Worm (Caenorhabditis elegans) whole organism, young adult: ENCODE measurements around the gene C25F9.12.

ENCODE experiments used
- F23B12.7 ChIP-seq: sonication (generic microtip); optimal IDR thresholded peaks from 2 replicates; lab custom pipeline; 2017; ENCODE audit warnings: missing genetic modification characterization, mild to moderate bottlenecking, missing compliant biosample characterization, antibody characterized with exemption, moderate library complexity; ENCODE audit not compliant: insufficient read depth
- ZK185.1 ChIP-seq: sonication (generic microtip); optimal IDR thresholded peaks from 2 replicates; lab custom pipeline; 2016; ENCODE audit warnings: mild to moderate bottlenecking, missing genetic modification characterization, missing compliant biosample characterization; ENCODE audit not compliant: poor library complexity, severe bottlenecking
- cebp-2 ChIP-seq: fragments of 200-800 bp; sonication (Bioruptor generic); IDR thresholded peaks from 2 replicates; pipeline ENCODE4 v1.3.6; 2022; ENCODE audit warnings: missing genetic modification characterization, missing compliant biosample characterization
- ets-4 ChIP-seq: fragments of 200-800 bp; sonication (Bioruptor generic); optimal IDR thresholded peaks from 2 replicates; lab custom pipeline; 2018; ENCODE audit warnings: mild to moderate bottlenecking, missing genetic modification characterization, missing compliant biosample characterization
- nfya-1 ChIP-seq: sonication (generic microtip); optimal IDR thresholded peaks from 2 replicates; lab custom pipeline; 2017; ENCODE audit warnings: antibody characterized with exemption, missing compliant biosample characterization, missing genetic modification characterization, borderline replicate concordance; ENCODE audit not compliant: insufficient read depth
- snpc-4 ChIP-seq, 5 experiments: fragments of 150-350 bp in 1 of 5; sonication (generic microtip) in 4 of 5; optimal IDR thresholded peaks; 2 replicates each; lab custom pipeline; 2014 to 2018; ENCODE audit warnings: missing genetic modification characterization in 5 of 5, missing biosample characterization in 3 of 5, antibody characterized with exemption in 2 of 5, mild to moderate bottlenecking in 2 of 5, missing compliant biosample characterization in 2 of 5, missing genotype in 2 of 5, moderate library complexity in 2 of 5, missing genetic modification reagents in 1 of 5

DNA sequence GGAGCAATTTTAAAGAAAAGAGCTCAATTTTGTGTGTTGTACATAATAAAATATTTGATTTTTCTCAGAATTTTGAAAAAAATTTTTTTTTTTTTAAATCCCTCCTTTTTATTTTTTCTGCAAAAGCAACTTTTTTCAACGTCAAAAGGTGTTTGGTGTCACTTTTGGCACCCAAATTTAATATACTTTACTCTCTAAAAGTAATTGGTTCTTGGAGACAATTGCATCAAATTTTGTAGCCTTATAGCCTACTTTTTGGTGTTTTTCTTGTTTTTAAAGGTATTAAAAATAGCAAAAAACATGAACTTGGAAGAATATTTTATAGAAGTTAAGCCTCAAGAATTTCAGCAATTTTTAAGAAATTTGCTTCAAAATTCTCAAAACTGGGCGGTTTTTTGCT, 21.8 kb downstream of the C25F9.12 start, which contains the start of gene srw-84:
- TF ChIP-seq snpc-4 (GFP tag; optimal IDR thresholded peaks at IDR 0.05; lab: Kevin White, UChicago) (no peak), snpc-4 (tag; optimal IDR thresholded peaks at IDR 0.05; lab: Kevin White, UChicago) (no peak), ets-4 (no peak), ZK185.1 (tag; lab: Kevin White, UChicago) (no peak), F23B12.7 (tag; lab: Kevin White, UChicago) (no peak), nfya-1 (tag; lab: Kevin White, UChicago) (no peak), cebp-2 (GFP tag; lab: Robert Waterston, UW) (no peak)
